Worm (Caenorhabditis elegans) whole organism, early embryonic: Measurements from ENCODE around the gene gon-4.

Experiments
- B0310.2 ChIP-seq: sonication (generic microtip); optimal IDR thresholded peaks from 2 replicates; lab custom pipeline; 2016; ENCODE audit warnings: mild to moderate bottlenecking, missing genetic modification characterization, missing compliant biosample characterization
- F13C5.2 ChIP-seq: sonication (generic microtip); optimal IDR thresholded peaks from 2 replicates; lab custom pipeline; 2017; ENCODE audit warnings: mild to moderate bottlenecking, missing genetic modification characterization, inconsistent platforms, missing compliant biosample characterization
- aly-1 ChIP-seq: sonication (generic microtip); optimal IDR thresholded peaks from 2 replicates; lab custom pipeline; 2016; ENCODE audit warnings: missing genetic modification characterization, missing compliant biosample characterization
- ama-1 ChIP-seq: fragments of 150-350 bp; optimal IDR thresholded peaks from 2 replicates; lab custom pipeline; 2014
- ceh-13 ChIP-seq: fragments of 200-800 bp; sonication (Bioruptor generic); optimal IDR thresholded peaks from 2 replicates; lab custom pipeline; 2018; ENCODE audit warnings: mild to moderate bottlenecking, missing genetic modification characterization, missing compliant biosample characterization
- ceh-36 ChIP-seq: sonication (generic microtip); optimal IDR thresholded peaks from 2 replicates; lab custom pipeline; 2016; ENCODE audit warnings: missing genetic modification characterization, inconsistent platforms, missing compliant biosample characterization
- ets-7 ChIP-seq: sonication (generic microtip); optimal IDR thresholded peaks from 2 replicates; lab custom pipeline; 2016; ENCODE audit warnings: missing genotype, missing genetic modification characterization, missing compliant biosample characterization
- flt-1 ChIP-seq: fragments of 200-800 bp; sonication (Bioruptor generic); IDR thresholded peaks from 2 replicates; pipeline ENCODE4 v1.3.6; 2022; ENCODE audit warnings: missing genetic modification characterization, missing compliant biosample characterization
- hmbx-1 ChIP-seq: sonication (generic microtip); optimal IDR thresholded peaks from 2 replicates; lab custom pipeline; 2016; ENCODE audit warnings: mild to moderate bottlenecking, missing genetic modification characterization, missing compliant biosample characterization
- hmg-4 ChIP-seq: fragments of 200-800 bp; sonication (Bioruptor generic); optimal IDR thresholded peaks from 2 replicates; lab custom pipeline; 2018; ENCODE audit warnings: mild to moderate bottlenecking, missing genetic modification characterization, missing compliant biosample characterization
- hnd-1 ChIP-seq: sonication (generic microtip); optimal IDR thresholded peaks from 2 replicates; lab custom pipeline; 2016; ENCODE audit warnings: missing genetic modification characterization, missing compliant biosample characterization
- pes-1 ChIP-seq: fragments of 200-800 bp; sonication (Bioruptor generic); IDR thresholded peaks from 2 replicates; pipeline ENCODE4 v1.3.6; 2022; ENCODE audit warnings: missing genetic modification reagents, missing genetic modification characterization, missing compliant biosample characterization
- scrt-1 ChIP-seq: fragments of 200-800 bp; sonication (Bioruptor generic); IDR thresholded peaks from 2 replicates; pipeline ENCODE4 v1.3.6; 2022; ENCODE audit warnings: missing genetic modification characterization, missing compliant biosample characterization
- sea-1 ChIP-seq: fragments of 200-800 bp; sonication (Bioruptor generic); conservative IDR thresholded peaks from 2 replicates; pipeline ENCODE4 v1.3.6; 2022; ENCODE audit warnings: missing genetic modification characterization, missing compliant biosample characterization
- tbx-11 ChIP-seq: fragments of 200-800 bp; sonication (Bioruptor generic); IDR thresholded peaks from 2 replicates; pipeline ENCODE4 v1.3.6; 2022; ENCODE audit warnings: missing genetic modification characterization, missing compliant biosample characterization
- tbx-37 ChIP-seq: fragments of 200-800 bp; sonication (Bioruptor generic); conservative IDR thresholded peaks from 2 replicates; pipeline ENCODE4 v1.3.6; 2022; ENCODE audit warnings: missing genetic modification reagents, missing genetic modification characterization, missing compliant biosample characterization
- tra-4 ChIP-seq: sonication (generic microtip); optimal IDR thresholded peaks from 2 replicates; lab custom pipeline; 2017; ENCODE audit warnings: missing genetic modification characterization, missing compliant biosample characterization

gon-4 gene

DNA sequence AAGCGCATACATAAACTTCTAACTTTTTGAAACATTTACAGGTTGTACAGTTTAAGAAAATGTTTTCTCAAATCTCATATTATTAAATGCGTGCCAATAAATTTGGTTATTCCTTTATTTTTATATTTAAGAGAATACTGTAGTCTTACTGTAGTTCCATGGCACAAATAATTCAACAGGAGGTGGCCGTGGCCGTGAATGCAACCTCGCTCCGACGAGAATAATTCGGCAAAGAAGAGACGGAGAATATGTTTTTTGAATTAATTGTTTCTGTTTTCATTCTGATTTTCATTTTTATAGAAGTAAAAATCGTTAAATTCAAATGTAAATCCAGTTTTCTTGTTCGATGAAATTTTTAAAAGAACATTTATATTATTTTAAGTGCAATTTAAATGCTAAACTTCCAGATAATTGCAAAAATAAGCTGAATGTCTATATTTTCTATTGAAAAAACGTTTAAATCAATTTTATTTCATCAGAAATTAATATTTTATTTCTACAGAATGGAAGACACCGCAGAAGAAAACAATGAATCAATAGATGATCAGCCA is at the start of gene gon-4:
gon-4 (plus strand) TSS at position 501 of the 551 bp plus-strand sequence.
- no peak for TF ChIP-seq F13C5.2 (tag; lab: Kevin White, UChicago)
- no peak for TF ChIP-seq flt-1 (GFP tag; lab: Robert Waterston, UW)
- TF ChIP-seq scrt-1 (GFP tag; lab: Robert Waterston, UW), result no peak
- TF ChIP-seq pes-1, result no peak
- no peak for TF ChIP-seq sea-1 (GFP tag; lab: Robert Waterston, UW)
- TF ChIP-seq hmg-4 (GFP tag; lab: Kevin White, UChicago), result no peak
- no peak for TF ChIP-seq hnd-1 (tag; lab: Kevin White, UChicago)
- TF ChIP-seq tbx-11 (GFP tag; lab: Robert Waterston, UW), result no peak

DNA sequence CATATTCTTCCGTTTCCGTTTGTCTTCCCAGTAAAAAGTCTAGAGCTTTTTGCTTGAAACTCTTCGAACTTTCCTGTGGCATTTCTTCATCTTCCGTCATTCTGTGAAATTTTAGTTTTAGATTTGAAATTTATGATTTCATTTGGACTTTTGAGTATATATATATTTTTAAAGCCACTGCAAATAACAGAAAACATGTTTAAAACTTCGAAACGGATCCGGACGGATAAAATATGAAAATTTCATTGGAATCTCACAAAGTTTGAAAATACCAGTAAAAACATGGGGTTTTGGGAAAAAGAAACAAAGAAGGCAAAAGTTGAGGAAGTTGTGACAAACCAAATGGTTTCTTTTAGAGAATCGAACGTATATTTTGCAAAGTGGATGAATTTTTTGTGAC is 48.7 kb upstream of the gon-4 start, which contains the start of gene pigs-1:
pigs-1 (minus strand) TSS at position 101 of the 400 bp plus-strand sequence.
- TF ChIP-seq aly-1 (tag; lab: Kevin White, UChicago) (no peak), ama-1 (lab: Kevin White, UChicago) (no peak), tbx-11 (GFP tag; lab: Robert Waterston, UW) (no peak), pes-1 (no peak), sea-1 (GFP tag; lab: Robert Waterston, UW) (no peak), ceh-13 (GFP tag; lab: Kevin White, UChicago) (no peak), scrt-1 (GFP tag; lab: Robert Waterston, UW) (no peak), F13C5.2 (tag; lab: Kevin White, UChicago) (no peak), flt-1 (GFP tag; lab: Robert Waterston, UW) (no peak), hnd-1 (tag; lab: Kevin White, UChicago) (no peak), hmg-4 (GFP tag; lab: Kevin White, UChicago) (no peak), tra-4 (tag; lab: Kevin White, UChicago) (no peak), tbx-37 (GFP tag; lab: Robert Waterston, UW) (no peak), B0310.2 (no peak), hmbx-1 (tag; lab: Kevin White, UChicago) (no peak), ets-7 (tag; lab: Kevin White, UChicago) (no peak)

DNA sequence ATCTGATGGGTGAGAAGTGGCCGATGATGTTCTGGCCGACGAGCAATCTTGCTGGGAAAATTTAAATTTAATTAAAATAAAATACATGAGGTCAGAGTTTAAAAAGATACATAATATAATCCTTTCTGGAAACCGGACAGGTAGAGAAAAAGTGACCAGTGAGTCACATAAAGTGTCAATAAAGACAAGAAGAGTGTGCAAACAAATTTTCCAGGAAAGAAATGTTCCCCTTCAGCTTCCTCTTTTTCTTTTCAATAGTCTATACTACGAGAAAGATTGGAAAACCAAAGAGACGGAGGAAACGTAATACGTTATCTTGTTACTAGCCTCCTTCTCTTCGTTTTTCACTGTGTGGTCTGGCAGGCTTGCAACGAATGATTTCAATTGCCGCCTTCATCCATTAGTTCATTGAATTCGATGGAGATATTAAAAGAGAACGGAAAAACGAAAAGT is 47.0 kb upstream of the gon-4 start, which contains the start of gene tsp-12:
tsp-12 (minus strand) TSS at position 51 of the 453 bp plus-strand sequence.
- TF ChIP-seq ets-7 (tag; lab: Kevin White, UChicago), result no peak
- no peak for TF ChIP-seq pes-1
- TF ChIP-seq sea-1 (GFP tag; lab: Robert Waterston, UW), result no peak
- TF ChIP-seq hnd-1 (tag; lab: Kevin White, UChicago), result no peak
- TF ChIP-seq B0310.2, result no peak
- TF ChIP-seq F13C5.2 (tag; lab: Kevin White, UChicago), result no peak
- no peak for TF ChIP-seq ceh-36 (tag; lab: Kevin White, UChicago)
- TF ChIP-seq aly-1 (tag; lab: Kevin White, UChicago), result no peak
- TF ChIP-seq flt-1 (GFP tag; lab: Robert Waterston, UW), result no peak
- no peak for TF ChIP-seq hmg-4 (GFP tag; lab: Kevin White, UChicago)

DNA sequence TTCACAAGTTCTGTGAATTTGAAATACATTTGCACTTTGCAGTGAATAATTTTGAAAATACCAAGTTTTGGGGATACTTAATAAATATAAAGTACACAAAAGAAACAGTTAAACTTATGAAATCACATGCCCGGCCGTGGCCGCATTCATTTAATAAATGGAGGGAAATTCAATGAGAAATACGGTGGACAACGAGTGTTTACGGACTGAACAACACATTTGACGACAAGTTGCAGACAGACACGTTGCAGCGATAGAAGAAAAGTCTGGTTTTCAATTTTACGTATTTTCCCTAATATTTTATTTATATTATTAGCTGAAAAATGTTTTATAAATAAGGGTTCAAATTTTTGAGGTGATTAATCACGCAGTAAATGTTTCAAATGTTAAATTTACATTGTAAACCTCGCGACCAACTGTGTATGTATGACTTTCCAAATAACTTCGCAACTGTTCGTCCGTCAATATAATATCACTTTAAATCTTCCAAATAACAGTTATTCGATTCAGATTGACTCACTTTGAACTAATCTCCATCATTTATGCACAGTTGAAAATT is 46.1 kb upstream of the gon-4 start, which contains the start of gene copg-1:
copg-1 (plus strand) TSS at position 509 of the 559 bp plus-strand sequence.
- TF ChIP-seq ceh-36 (tag; lab: Kevin White, UChicago) (no peak), ceh-13 (GFP tag; lab: Kevin White, UChicago) (no peak), tbx-11 (GFP tag; lab: Robert Waterston, UW) (no peak), tra-4 (tag; lab: Kevin White, UChicago) (no peak), B0310.2 (no peak), hmg-4 (GFP tag; lab: Kevin White, UChicago) (no peak), F13C5.2 (tag; lab: Kevin White, UChicago) (no peak), flt-1 (GFP tag; lab: Robert Waterston, UW) (no peak), scrt-1 (GFP tag; lab: Robert Waterston, UW) (no peak), hmbx-1 (tag; lab: Kevin White, UChicago) (no peak), sea-1 (GFP tag; lab: Robert Waterston, UW) (no peak), ets-7 (tag; lab: Kevin White, UChicago) (no peak), tbx-37 (GFP tag; lab: Robert Waterston, UW) (no peak), aly-1 (tag; lab: Kevin White, UChicago) (no peak)

DNA sequence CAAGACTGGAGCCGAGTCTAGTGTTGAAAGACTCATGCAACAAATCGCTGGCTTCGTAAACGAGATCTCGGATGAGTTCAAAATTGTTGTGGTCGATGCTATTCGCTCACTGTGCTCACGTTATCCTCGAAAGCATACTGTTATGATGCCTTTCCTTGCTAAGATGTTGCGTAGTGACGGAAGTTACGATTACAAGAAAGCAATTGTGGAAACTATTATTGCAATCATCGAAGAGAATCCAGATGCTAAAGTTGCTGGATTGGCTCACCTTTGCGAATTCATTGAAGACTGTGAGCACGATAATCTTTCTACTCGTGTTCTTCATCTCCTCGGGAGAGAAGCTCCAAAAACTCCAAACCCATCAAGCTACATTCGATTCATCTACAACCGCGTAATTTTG is 44.1 kb upstream of the gon-4 start:
- TF ChIP-seq ama-1 (lab: Kevin White, UChicago) (no peak), hmbx-1 (tag; lab: Kevin White, UChicago) (no peak), hnd-1 (tag; lab: Kevin White, UChicago) (no peak), ets-7 (tag; lab: Kevin White, UChicago) (no peak), hmg-4 (GFP tag; lab: Kevin White, UChicago) (no peak), ceh-36 (tag; lab: Kevin White, UChicago) (no peak), pes-1 (no peak), tbx-37 (GFP tag; lab: Robert Waterston, UW) (no peak), flt-1 (GFP tag; lab: Robert Waterston, UW) (no peak), F13C5.2 (tag; lab: Kevin White, UChicago) (no peak)

DNA sequence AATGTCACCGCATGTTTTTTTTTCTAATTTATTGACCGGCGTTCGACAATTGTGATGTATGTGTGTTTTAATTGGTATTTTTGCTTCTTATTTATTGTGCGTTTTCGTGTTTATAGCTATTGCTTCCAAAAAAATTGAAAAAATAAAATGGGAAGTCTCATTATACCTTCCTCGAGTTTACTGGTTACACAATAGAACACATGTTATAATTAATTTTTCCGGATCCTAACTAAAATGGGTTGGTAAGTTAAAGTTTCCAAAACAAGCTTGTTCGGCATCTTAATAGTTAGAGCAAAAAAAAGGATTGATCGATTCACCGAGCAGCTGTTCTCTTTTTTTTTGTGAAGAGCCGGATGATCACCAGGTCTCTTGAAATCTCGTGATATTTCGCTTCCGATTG is 42.1 kb upstream of the gon-4 start, which contains the start of gene ttr-54:
ttr-54 (plus strand) TSS at position 301 of the 400 bp plus-strand sequence.
- TF ChIP-seq ama-1 (lab: Kevin White, UChicago) (no peak), tbx-37 (GFP tag; lab: Robert Waterston, UW) (no peak), aly-1 (tag; lab: Kevin White, UChicago) (no peak), ceh-36 (tag; lab: Kevin White, UChicago) (no peak), tbx-11 (GFP tag; lab: Robert Waterston, UW) (no peak), pes-1 (no peak), ceh-13 (GFP tag; lab: Kevin White, UChicago) (no peak), hmg-4 (GFP tag; lab: Kevin White, UChicago) (no peak), F13C5.2 (tag; lab: Kevin White, UChicago) (no peak), sea-1 (GFP tag; lab: Robert Waterston, UW) (no peak), hmbx-1 (tag; lab: Kevin White, UChicago) (no peak), tra-4 (tag; lab: Kevin White, UChicago) (no peak), B0310.2 (no peak), scrt-1 (GFP tag; lab: Robert Waterston, UW) (no peak), hnd-1 (tag; lab: Kevin White, UChicago) (no peak)
